Worm (Caenorhabditis elegans) whole organism, L1 larva: ENCODE data around the gene F35H10.10.

Experiments
- C04F5.9 ChIP-seq: sonication (generic microtip); optimal IDR thresholded peaks from 2 replicates; lab custom pipeline; 2016; ENCODE audit warnings: missing genetic modification characterization, missing compliant biosample characterization
- F16B12.6 ChIP-seq: fragments of 150-350 bp; optimal IDR thresholded peaks from 2 replicates; lab custom pipeline; 2014; ENCODE audit warnings: missing biosample characterization, missing genetic modification characterization
- ceh-63 ChIP-seq: fragments of 200-800 bp; sonication (Bioruptor generic); optimal IDR thresholded peaks from 2 replicates; lab custom pipeline; 2018; ENCODE audit warnings: mild to moderate bottlenecking, missing genetic modification characterization, missing compliant biosample characterization
- ceh-8 ChIP-seq: fragments of 200-800 bp; sonication (Bioruptor generic); optimal IDR thresholded peaks from 2 replicates; lab custom pipeline; 2018; ENCODE audit warnings: mild to moderate bottlenecking, missing genetic modification characterization, moderate library complexity, missing compliant biosample characterization
- ces-1 ChIP-seq: fragments of 150-350 bp; optimal IDR thresholded peaks from 2 replicates; lab custom pipeline; 2014; ENCODE audit warnings: missing biosample characterization, missing genetic modification reagents, missing genetic modification characterization
- dpl-1 ChIP-seq, 3 experiments: fragments of 150-350 bp in 2 of 3; sonication (generic microtip) in 1 of 3; optimal IDR thresholded peaks; 2 replicates each; lab custom pipeline; 2014 to 2017; ENCODE audit warnings: missing biosample characterization in 3 of 3, missing genetic modification characterization in 3 of 3, missing genetic modification reagents in 3 of 3
- efl-1 ChIP-seq, 4 experiments: fragments of 150-350 bp; optimal IDR thresholded peaks in 3 of 4; peaks in 1 of 4; 1 replicate in 1 of 4; 2 replicates in 3 of 4; lab custom pipeline; 2014; ENCODE audit warnings: missing biosample characterization in 2 of 4, missing genetic modification characterization in 2 of 4, missing genetic modification reagents in 2 of 4
- elt-2 ChIP-seq: sonication (generic microtip); optimal IDR thresholded peaks from 2 replicates; lab custom pipeline; 2016; ENCODE audit warnings: missing genetic modification characterization, mild to moderate bottlenecking, inconsistent platforms, missing compliant biosample characterization, missing genetic modification reagents
- elt-3 ChIP-seq, 6 experiments: fragments of 150-350 bp in 1 of 6; sonication (generic microtip); optimal IDR thresholded peaks; 2 replicates each; lab custom pipeline; 2017 to 2018; ENCODE audit warnings: missing biosample characterization in 6 of 6, missing genetic modification characterization in 6 of 6, inconsistent platforms in 1 of 6
- fkh-10 ChIP-seq: sonication (generic microtip); optimal IDR thresholded peaks from 2 replicates; lab custom pipeline; 2017; ENCODE audit warnings: missing biosample characterization, missing genetic modification reagents, missing genetic modification characterization
- fkh-4 ChIP-seq: sonication (generic microtip); optimal IDR thresholded peaks from 2 replicates; lab custom pipeline; 2016; ENCODE audit warnings: missing compliant biosample characterization, missing genetic modification characterization, borderline replicate concordance
- fos-1 ChIP-seq: fragments of 150-350 bp; optimal IDR thresholded peaks from 2 replicates; lab custom pipeline; 2014; ENCODE audit warnings: missing biosample characterization, missing genetic modification characterization
- grh-1 ChIP-seq: fragments of 200-800 bp; sonication (Bioruptor generic); IDR thresholded peaks from 2 replicates; pipeline ENCODE4 v1.3.6; 2022; ENCODE audit warnings: missing genetic modification reagents, missing genetic modification characterization, missing compliant biosample characterization
- hlh-17 ChIP-seq: fragments of 200-800 bp; sonication (Bioruptor generic); optimal IDR thresholded peaks from 2 replicates; lab custom pipeline; 2018; ENCODE audit warnings: missing genetic modification characterization, mild to moderate bottlenecking, missing compliant biosample characterization, moderate library complexity, borderline replicate concordance
- lin-13 ChIP-seq: fragments of 150-350 bp; optimal IDR thresholded peaks from 2 replicates; lab custom pipeline; 2014; ENCODE audit warnings: missing biosample characterization, missing genetic modification reagents, missing genetic modification characterization
- lin-35 ChIP-seq, 2 experiments: fragments of 150-350 bp; optimal IDR thresholded peaks; 2 replicates each; lab custom pipeline; 2014; ENCODE audit warnings: missing biosample characterization in 2 of 2, missing genetic modification characterization in 2 of 2, missing genetic modification reagents in 2 of 2
- lin-39 ChIP-seq: fragments of 150-350 bp; optimal IDR thresholded peaks from 2 replicates; lab custom pipeline; 2014; ENCODE audit warnings: missing biosample characterization, missing genetic modification reagents, missing genetic modification characterization
- lir-3 ChIP-seq: sonication (generic microtip); optimal IDR thresholded peaks from 2 replicates; lab custom pipeline; 2016; ENCODE audit warnings: mild to moderate bottlenecking, missing genetic modification characterization, moderate library complexity, missing compliant biosample characterization; ENCODE audit not compliant: poor library complexity
- lsy-2 ChIP-seq, 2 experiments: fragments of 150-350 bp; optimal IDR thresholded peaks; 2 replicates each; lab custom pipeline; 2014; ENCODE audit warnings: missing biosample characterization in 2 of 2, missing genetic modification characterization in 2 of 2
- nhr-11 ChIP-seq: fragments of 150-350 bp; optimal IDR thresholded peaks from 2 replicates; lab custom pipeline; 2014; ENCODE audit warnings: missing biosample characterization, missing genetic modification characterization
- nhr-12 ChIP-seq: sonication (generic microtip); optimal IDR thresholded peaks from 2 replicates; lab custom pipeline; 2017; ENCODE audit warnings: missing biosample characterization, missing genetic modification characterization
- nhr-19 ChIP-seq: fragments of 200-800 bp; sonication (Bioruptor generic); conservative IDR thresholded peaks from 2 replicates; pipeline ENCODE4 v1.3.6; 2022; ENCODE audit warnings: missing genetic modification characterization, missing compliant biosample characterization
- nhr-20 ChIP-seq: sonication (generic microtip); optimal IDR thresholded peaks from 2 replicates; lab custom pipeline; 2016; ENCODE audit warnings: mild to moderate bottlenecking, missing genetic modification characterization, missing compliant biosample characterization
- nhr-28 ChIP-seq: fragments of 150-350 bp; optimal IDR thresholded peaks from 2 replicates; lab custom pipeline; 2014; ENCODE audit warnings: missing biosample characterization, missing genetic modification characterization
- nhr-71 ChIP-seq: sonication (generic microtip); optimal IDR thresholded peaks from 2 replicates; lab custom pipeline; 2016; ENCODE audit warnings: mild to moderate bottlenecking, missing genetic modification characterization, moderate library complexity, missing compliant biosample characterization
- nhr-76 ChIP-seq: sonication (generic microtip); optimal IDR thresholded peaks from 2 replicates; lab custom pipeline; 2017; ENCODE audit warnings: missing biosample characterization, missing genetic modification characterization
- pax-3 ChIP-seq: fragments of 200-800 bp; sonication (Bioruptor generic); optimal IDR thresholded peaks from 2 replicates; lab custom pipeline; 2018; ENCODE audit warnings: mild to moderate bottlenecking, missing genetic modification characterization, moderate library complexity, missing compliant biosample characterization
- rnt-1 ChIP-seq: sonication (generic microtip); optimal IDR thresholded peaks from 2 replicates; lab custom pipeline; 2016; ENCODE audit warnings: mild to moderate bottlenecking, missing genetic modification characterization, moderate library complexity, missing compliant biosample characterization
- skn-1 ChIP-seq: fragments of 150-350 bp; optimal IDR thresholded peaks from 2 replicates; lab custom pipeline; 2014; ENCODE audit warnings: missing biosample characterization, missing genetic modification characterization
- sox-4 ChIP-seq: sonication (generic microtip); optimal IDR thresholded peaks from 2 replicates; lab custom pipeline; 2016; ENCODE audit warnings: missing genetic modification characterization, missing compliant biosample characterization
- sup-37 ChIP-seq: fragments of 200-800 bp; sonication (Bioruptor generic); optimal IDR thresholded peaks from 2 replicates; lab custom pipeline; 2018; ENCODE audit warnings: mild to moderate bottlenecking, missing genetic modification characterization, missing compliant biosample characterization
- unc-130 ChIP-seq: fragments of 150-350 bp; optimal IDR thresholded peaks from 2 replicates; lab custom pipeline; 2017; ENCODE audit warnings: missing biosample characterization, missing genetic modification characterization, inconsistent platforms
- unc-86 ChIP-seq: sonication (generic microtip); optimal IDR thresholded peaks from 2 replicates; lab custom pipeline; 2016; ENCODE audit warnings: missing genetic modification characterization, missing compliant biosample characterization
- xbp-1 ChIP-seq: sonication (generic microtip); optimal IDR thresholded peaks from 2 replicates; lab custom pipeline; 2016; ENCODE audit warnings: missing genetic modification characterization, missing compliant biosample characterization
- ztf-4 ChIP-seq: fragments of 150-350 bp; optimal IDR thresholded peaks from 2 replicates; lab custom pipeline; 2014; ENCODE audit warnings: missing biosample characterization, missing genetic modification characterization

Gene F35H10.10

ce11 chrIV:8289580-8290323, 23.0 kb downstream of the F35H10.10 start, which contains the start of gene daf-31 (continued):
- TF ChIP-seq ztf-4 (tag; lab: Kevin White, UChicago) (no peak), nhr-28 (tag; lab: Kevin White, UChicago) (no peak)

- no peak for TF ChIP-seq pax-3 (tag; lab: Kevin White, UChicago)
- no peak for TF ChIP-seq fkh-4 (tag; lab: Kevin White, UChicago)
- no peak for TF ChIP-seq ces-1 (GFP tag; lab: Kevin White, UChicago)
- no peak for TF ChIP-seq lsy-2 (tag; optimal IDR thresholded peaks at IDR 0.05; lab: Kevin White, UChicago)
- no peak for TF ChIP-seq F16B12.6 (tag; lab: Kevin White, UChicago)
- TF ChIP-seq fkh-10 (GFP tag; lab: Kevin White, UChicago) = no peak
- TF ChIP-seq sox-4 (tag; lab: Kevin White, UChicago) = no peak
- TF ChIP-seq nhr-71 = no peak
- no peak for TF ChIP-seq lin-13
- no peak for TF ChIP-seq unc-86 (tag; lab: Kevin White, UChicago)
- no peak for TF ChIP-seq lin-39 (tag; lab: Kevin White, UChicago)
- no peak for TF ChIP-seq elt-2 (tag; lab: Kevin White, UChicago)
- TF ChIP-seq nhr-11 (tag; lab: Kevin White, UChicago) = no peak
- no peak for TF ChIP-seq lin-35 (GFP tag; optimal IDR thresholded peaks at IDR 0.05; lab: Kevin White, UChicago)
- no peak for TF ChIP-seq nhr-19 (GFP tag; lab: Robert Waterston, UW)
- no peak for TF ChIP-seq grh-1
Measured at ce11 chrIV:8289505-8289579, 23.4 kb downstream of the F35H10.10 start, which contains the start of gene nucl-1. TSS of gene nucl-1 (minus strand) at chrIV:8289530.

DNA sequence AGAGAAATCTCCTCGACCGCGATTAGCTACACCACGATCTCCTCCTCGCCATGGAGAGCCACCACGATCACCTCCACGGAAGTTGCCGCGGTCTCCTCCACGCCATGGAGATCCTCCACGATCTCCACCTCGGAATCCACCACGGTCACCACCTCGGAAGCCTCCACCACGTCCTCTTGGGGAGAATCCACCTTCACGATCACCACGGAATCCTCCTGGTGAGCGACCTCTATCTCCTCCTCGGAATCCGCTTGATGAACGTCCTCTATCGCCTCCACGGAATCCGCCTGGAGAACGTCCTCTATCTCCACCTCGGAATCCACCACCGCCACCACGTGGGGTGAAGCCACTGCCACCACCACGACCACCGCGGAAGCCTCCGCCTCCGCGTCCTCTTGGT, 23.6 kb downstream of the F35H10.10 start:
- TF ChIP-seq ceh-8 (GFP tag; lab: Kevin White, UChicago) (peak; percentile 1), efl-1 (optimal IDR thresholded peaks at IDR 0.05; lab: Kevin White, UChicago) (no peak), efl-1 (GFP tag; optimal IDR thresholded peaks at IDR 0.05 in 1 of 2; lab: Kevin White, UChicago) (no peak)

ce11 chrIV:8287287-8287686, 25.5 kb downstream of the F35H10.10 start:
- no peak for TF ChIP-seq dpl-1 (GFP tag; optimal IDR thresholded peaks at IDR 0.05; lab: Kevin White, UChicago)
- TF ChIP-seq grh-1 = no peak
- no peak for TF ChIP-seq lin-13
- no peak for TF ChIP-seq hlh-17 (GFP tag; lab: Kevin White, UChicago)
- no peak for TF ChIP-seq nhr-12 (tag; lab: Kevin White, UChicago)
- TF ChIP-seq nhr-20 (tag; lab: Kevin White, UChicago) = no peak
- no peak for TF ChIP-seq elt-3 (tag; optimal IDR thresholded peaks at IDR 0.05; lab: Kevin White, UChicago)
- no peak for TF ChIP-seq rnt-1

ce11 chrIV:8286352-8286751, 26.4 kb downstream of the F35H10.10 start, which contains the start of gene K07H8.9:
TSS of gene K07H8.9 (minus strand) at chrIV:8286476.
- no peak for TF ChIP-seq skn-1 (tag; lab: Kevin White, UChicago)
- no peak for TF ChIP-seq fkh-10 (GFP tag; lab: Kevin White, UChicago)
- no peak for TF ChIP-seq unc-130
- TF ChIP-seq ceh-8 (GFP tag; lab: Kevin White, UChicago) = no peak
- no peak for TF ChIP-seq nhr-76 (tag; lab: Kevin White, UChicago)
- TF ChIP-seq lin-39 (tag; lab: Kevin White, UChicago) = no peak
- TF ChIP-seq lin-35 (GFP tag; optimal IDR thresholded peaks at IDR 0.05; lab: Kevin White, UChicago) = no peak
- no peak for TF ChIP-seq sup-37 (GFP tag; lab: Kevin White, UChicago)
- TF ChIP-seq lsy-2 (tag; optimal IDR thresholded peaks at IDR 0.05; lab: Kevin White, UChicago) = no peak
- TF ChIP-seq lir-3 = no peak
- TF ChIP-seq ceh-63 = no peak
- no peak for TF ChIP-seq C04F5.9
- TF ChIP-seq fos-1 (tag; lab: Kevin White, UChicago) = no peak
- TF ChIP-seq xbp-1 = no peak
